Fruit fly (Drosophila melanogaster): ENCODE data around the gene CG14891.

- TF ChIP-seq CG4318 (GFP tag; optimal IDR thresholded peaks at IDR 0.05) = no peak
- no peak for TF ChIP-seq CG6854 (GFP tag; optimal IDR thresholded peaks at IDR 0.05)
Measured at dm6 chr3R:16599647-16600046, 28.3 kb downstream of the CG14891 start.

Data from whole organism, prepupa.